Fruit fly (Drosophila melanogaster): ENCODE results near the gene CG14331.

Gene CG14331

dm6 chr3R:17412458-17413127 lies 27.9 kb downstream of the CG14331 start, which contains the start of gene CG42821:
Gene CG42821, plus strand, starts transcription at chr3R:17413077.
- no peak for TF ChIP-seq dmrt93B (GFP tag; optimal IDR thresholded peaks at IDR 0.05)
- no peak for TF ChIP-seq Hr78 (GFP tag; optimal IDR thresholded peaks at IDR 0.05)
- TF ChIP-seq usp (GFP tag; optimal IDR thresholded peaks at IDR 0.05) = no peak
- no peak for TF ChIP-seq woc (GFP tag; optimal IDR thresholded peaks at IDR 0.05)
- no peak for TF ChIP-seq tai (GFP tag; optimal IDR thresholded peaks at IDR 0.05)
- TF ChIP-seq Hnf4 (GFP tag; optimal IDR thresholded peaks at IDR 0.05) = no peak
- no peak for TF ChIP-seq Sp1 (GFP tag; optimal IDR thresholded peaks at IDR 0.05)
- TF ChIP-seq GATAd (GFP tag; optimal IDR thresholded peaks at IDR 0.05) = no peak

- no peak for TF ChIP-seq sage (GFP tag; optimal IDR thresholded peaks at IDR 0.05)
- no peak for TF ChIP-seq Hr83 (GFP tag; optimal IDR thresholded peaks at IDR 0.05; ENCODE audit: poor library complexity, severe bottlenecking)
- no peak for TF ChIP-seq GATAd (GFP tag; optimal IDR thresholded peaks at IDR 0.05)
- no peak for TF ChIP-seq sv (GFP tag; optimal IDR thresholded peaks at IDR 0.05)
Observed at dm6 chr3R:17410808-17411207, 29.7 kb downstream of the CG14331 start, which contains the start of gene CG5863. Gene CG5863, plus strand, starts transcription at chr3R:17411108.

- TF ChIP-seq usp (GFP tag; optimal IDR thresholded peaks at IDR 0.05) (no peak), Vsx2 (GFP tag; optimal IDR thresholded peaks at IDR 0.05; ENCODE audit: partially characterized antibody) (no peak), h (GFP tag; optimal IDR thresholded peaks at IDR 0.05) (no peak), fru (GFP tag; optimal IDR thresholded peaks at IDR 0.05) (no peak)
Observed at dm6 chr3R:17409319-17409718, 31.2 kb downstream of the CG14331 start, which contains the start of gene CG5860. Gene CG5860, plus strand, starts transcription at chr3R:17409619.

- TF ChIP-seq GATAd (GFP tag; optimal IDR thresholded peaks at IDR 0.05) = no peak
- TF ChIP-seq Hr83 (GFP tag; optimal IDR thresholded peaks at IDR 0.05; ENCODE audit: poor library complexity, severe bottlenecking) = no peak
- TF ChIP-seq dsf (GFP tag; optimal IDR thresholded peaks at IDR 0.05; ENCODE audit: borderline replicate concordance) = no peak
- TF ChIP-seq CG9705 (GFP tag; optimal IDR thresholded peaks at IDR 0.05) = no peak
- no peak for TF ChIP-seq psq (GFP tag; optimal IDR thresholded peaks at IDR 0.05)
Observed at dm6 chr3R:17407576-17407975, 33.0 kb downstream of the CG14331 start, which contains the start of gene CG17283. Gene CG17283, plus strand, starts transcription at chr3R:17407876.

dm6 chr3R:17406411-17406810 lies 34.1 kb downstream of the CG14331 start, which contains the start of the genes CG42824 and CG42798:
Gene CG42824, minus strand, starts transcription at chr3R:17406511.
Gene CG42798, plus strand, starts transcription at chr3R:17406678.
- no peak for TF ChIP-seq Rel (GFP tag; optimal IDR thresholded peaks at IDR 0.05)
- TF ChIP-seq Rel (tag; optimal IDR thresholded peaks at IDR 0.05) = no peak
- no peak for TF ChIP-seq sv (GFP tag; optimal IDR thresholded peaks at IDR 0.05)
- TF ChIP-seq Myc (optimal IDR thresholded peaks at IDR 0.05) = no peak
- no peak for TF ChIP-seq Mio (GFP tag; optimal IDR thresholded peaks at IDR 0.05)

- TF ChIP-seq dl (GFP tag; optimal IDR thresholded peaks at IDR 0.05; ENCODE audit: insufficient read depth in 1 of 2, partially characterized antibody in 2 of 2) (no peak), psq (GFP tag; optimal IDR thresholded peaks at IDR 0.05) (no peak), Dfd (GFP tag; optimal IDR thresholded peaks at IDR 0.05) (no peak), fru (GFP tag; optimal IDR thresholded peaks at IDR 0.05) (no peak), N (GFP tag; optimal IDR thresholded peaks at IDR 0.05) (no peak), Jra (GFP tag; optimal IDR thresholded peaks at IDR 0.05) (no peak), h (GFP tag; optimal IDR thresholded peaks at IDR 0.05) (no peak), GATAd (GFP tag; optimal IDR thresholded peaks at IDR 0.05) (no peak), pan (optimal IDR thresholded peaks at IDR 0.05) (no peak), rgr (GFP tag; optimal IDR thresholded peaks at IDR 0.05) (no peak), Abd-B (GFP tag; optimal IDR thresholded peaks at IDR 0.05) (no peak), Hnf4 (GFP tag; optimal IDR thresholded peaks at IDR 0.05) (no peak), CG32264 (GFP tag; optimal IDR thresholded peaks at IDR 0.05) (no peak), Hr78 (GFP tag; optimal IDR thresholded peaks at IDR 0.05) (no peak), brk (GFP tag; optimal IDR thresholded peaks at IDR 0.05) (no peak), sage (GFP tag; optimal IDR thresholded peaks at IDR 0.05) (no peak), dsf (GFP tag; optimal IDR thresholded peaks at IDR 0.05; ENCODE audit: borderline replicate concordance) (no peak), CG9705 (GFP tag; optimal IDR thresholded peaks at IDR 0.05) (no peak), CrebA (GFP tag; optimal IDR thresholded peaks at IDR 0.05; ENCODE audit: borderline replicate concordance) (no peak)
Observed at dm6 chr3R:17405009-17405408, 35.5 kb downstream of the CG14331 start, which contains the start of gene CG42823. Gene CG42823, minus strand, starts transcription at chr3R:17405109.
